Fruit fly (Drosophila melanogaster): Measurements from ENCODE around the gene eIF4EHP.

eIF4EHP gene

dm6 chr3R:24068830-24069229 is 39.9 kb downstream of the eIF4EHP start (continued):
- TF ChIP-seq gsb (GFP tag; IDR thresholded peaks at IDR 0.05): no peak
- TF ChIP-seq ttk (GFP tag; IDR thresholded peaks at IDR 0.05): no peak
- no peak for TF ChIP-seq bowl (GFP tag; IDR thresholded peaks at IDR 0.05)
- no peak for TF ChIP-seq ato (GFP tag; IDR thresholded peaks at IDR 0.05; ENCODE audit: partially characterized antibody)
- peak; percentile 3 for TF ChIP-seq Fer3 (tag; optimal IDR thresholded peaks at IDR 0.05)
- TF ChIP-seq eyg (GFP tag; optimal IDR thresholded peaks at IDR 0.05): no peak
- TF ChIP-seq dmrt11E (tag; optimal IDR thresholded peaks at IDR 0.05): no peak
- TF ChIP-seq so (GFP tag; IDR thresholded peaks at IDR 0.05): no peak
- no peak for TF ChIP-seq CG12071 (GFP tag; optimal IDR thresholded peaks at IDR 0.05)
- peak; percentile 42 for TF ChIP-seq PHDP (tag; optimal IDR thresholded peaks at IDR 0.05)
- TF ChIP-seq CkIIα-i1 (GFP tag; IDR thresholded peaks at IDR 0.05): no peak
- no peak for TF ChIP-seq Oli (tag; optimal IDR thresholded peaks at IDR 0.05)
- TF ChIP-seq grau (tag; optimal IDR thresholded peaks at IDR 0.05): peak; percentile 49
- peak; percentile 59 for TF ChIP-seq gem (tag; optimal IDR thresholded peaks at IDR 0.05)
- no peak for TF ChIP-seq jumu (GFP tag; optimal IDR thresholded peaks at IDR 0.05)
- TF ChIP-seq CG10462 (GFP tag; optimal IDR thresholded peaks at IDR 0.05): no peak
- TF ChIP-seq kah (GFP tag; optimal IDR thresholded peaks at IDR 0.05): no peak
- no peak for TF ChIP-seq CG18619 (GFP tag; optimal IDR thresholded peaks at IDR 0.05)
- TF ChIP-seq CG12391 (tag; optimal IDR thresholded peaks at IDR 0.05): peak; percentile 13
- 0 out of 2 replicates have a peak, but pooled peaks have one; percentile 23 for TF ChIP-seq wdn (GFP tag; IDR thresholded peaks at IDR 0.05)
- peak; percentile 49; the same call in 2 of the 3 replicates for TF ChIP-seq row (GFP tag; IDR thresholded peaks at IDR 0.05)
- TF ChIP-seq hb (GFP tag; IDR thresholded peaks at IDR 0.05; ENCODE audit: partially characterized antibody): no peak
- TF ChIP-seq CG15696 (tag; optimal IDR thresholded peaks at IDR 0.05): no peak
- TF ChIP-seq al (GFP tag; IDR thresholded peaks at IDR 0.05): no peak
- no peak for TF ChIP-seq dmrt99B (tag; optimal IDR thresholded peaks at IDR 0.05)
- TF ChIP-seq CG11247 (GFP tag; IDR thresholded peaks at IDR 0.05): no peak
- TF ChIP-seq CG16813 (GFP tag; IDR thresholded peaks at IDR 0.05; ENCODE audit: partially characterized antibody): no peak
- no peak for TF ChIP-seq CG4820 (GFP tag; optimal IDR thresholded peaks at IDR 0.05)
- TF ChIP-seq CG7271 (tag; optimal IDR thresholded peaks at IDR 0.05): no peak
- no peak for TF ChIP-seq bsh (GFP tag; optimal IDR thresholded peaks at IDR 0.05)
- no peak for TF ChIP-seq otp (GFP tag; IDR thresholded peaks at IDR 0.05)
- no peak for TF ChIP-seq inv (GFP tag; IDR thresholded peaks at IDR 0.05; ENCODE audit: partially characterized antibody)
- TF ChIP-seq repo (GFP tag; optimal IDR thresholded peaks at IDR 0.05): no peak
- TF ChIP-seq CG1647 (GFP tag; optimal IDR thresholded peaks at IDR 0.05): no peak
- no peak for TF ChIP-seq fu2 (GFP tag; optimal IDR thresholded peaks at IDR 0.05)
- TF ChIP-seq CG9932 (GFP tag; IDR thresholded peaks at IDR 0.05): no peak
- TF ChIP-seq lilli (GFP tag; optimal IDR thresholded peaks at IDR 0.05): peak; percentile 30
- TF ChIP-seq CG12299 (tag; optimal IDR thresholded peaks at IDR 0.05): no peak
- no peak for TF ChIP-seq CG10565 (GFP tag; optimal IDR thresholded peaks at IDR 0.05)
- no peak for TF ChIP-seq Sox102F (GFP tag; optimal IDR thresholded peaks at IDR 0.05)
- no peak for TF ChIP-seq HHEX (GFP tag; optimal IDR thresholded peaks at IDR 0.05)
- no peak for TF ChIP-seq CG12942 (GFP tag; optimal IDR thresholded peaks at IDR 0.05)
- TF ChIP-seq Chrac-16 (GFP tag; optimal IDR thresholded peaks at IDR 0.05): peak; percentile 16
- no peak for TF ChIP-seq pum (GFP tag; optimal IDR thresholded peaks at IDR 0.05)
- no peak for TF ChIP-seq Dp (GFP tag; optimal IDR thresholded peaks at IDR 0.05)
- TF ChIP-seq Med (GFP tag): peak; percentile 64
- no peak for TF ChIP-seq crp (GFP tag; optimal IDR thresholded peaks at IDR 0.05)
- no peak for TF ChIP-seq CG14667 (GFP tag; IDR thresholded peaks at IDR 0.05)
- no peak for TF ChIP-seq CG2129 (GFP tag; IDR thresholded peaks at IDR 0.05; ENCODE audit: partially characterized antibody)
- no peak for TF ChIP-seq Bgb (GFP tag; IDR thresholded peaks at IDR 0.05; ENCODE audit: partially characterized antibody)
- no peak for TF ChIP-seq CG4404 (GFP tag; IDR thresholded peaks at IDR 0.05)
